Fruit fly (Drosophila melanogaster): Measurements from ENCODE around the gene Mtpalpha.

The Mtpalpha gene

DNA sequence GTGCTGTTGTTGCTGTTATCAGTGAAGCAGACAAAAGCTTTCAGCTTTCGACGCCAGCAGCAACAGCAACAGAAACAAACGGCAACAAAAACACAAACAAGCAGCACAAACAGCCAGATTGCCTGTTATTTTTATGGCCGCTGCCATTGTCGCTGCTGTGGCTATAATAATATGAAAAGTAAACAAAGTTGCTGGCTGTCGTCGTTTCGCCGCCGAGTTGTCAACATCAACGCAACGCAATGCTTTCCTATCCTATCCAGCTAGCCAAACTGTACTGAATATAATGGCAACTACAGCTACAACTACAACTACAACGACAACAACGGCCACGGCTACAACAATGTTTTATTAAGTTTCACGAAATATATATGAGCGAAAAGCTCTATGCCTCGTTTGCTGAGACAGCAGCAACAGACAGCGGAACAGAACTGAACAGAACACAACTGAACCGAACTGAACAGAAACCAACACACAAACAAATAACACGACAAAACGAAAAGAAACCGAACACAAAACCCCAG lies 5.8 kb downstream of the Mtpalpha start:
- TF ChIP-seq Ets98B (GFP tag; IDR thresholded peaks at IDR 0.05) = peak; percentile 29; the same call in 1 of the 2 replicates
- no peak for TF ChIP-seq Pif1B (GFP tag; optimal IDR thresholded peaks at IDR 0.05)
- 0 out of 3 replicates have a peak, but pooled peaks have one; percentile 21 for TF ChIP-seq CG4496 (GFP tag; IDR thresholded peaks at IDR 0.05)
- no peak for TF ChIP-seq CG12605 (GFP tag; IDR thresholded peaks at IDR 0.05)
- peak; percentile 35 for TF ChIP-seq Pif1A (GFP tag; optimal IDR thresholded peaks at IDR 0.05)

DNA sequence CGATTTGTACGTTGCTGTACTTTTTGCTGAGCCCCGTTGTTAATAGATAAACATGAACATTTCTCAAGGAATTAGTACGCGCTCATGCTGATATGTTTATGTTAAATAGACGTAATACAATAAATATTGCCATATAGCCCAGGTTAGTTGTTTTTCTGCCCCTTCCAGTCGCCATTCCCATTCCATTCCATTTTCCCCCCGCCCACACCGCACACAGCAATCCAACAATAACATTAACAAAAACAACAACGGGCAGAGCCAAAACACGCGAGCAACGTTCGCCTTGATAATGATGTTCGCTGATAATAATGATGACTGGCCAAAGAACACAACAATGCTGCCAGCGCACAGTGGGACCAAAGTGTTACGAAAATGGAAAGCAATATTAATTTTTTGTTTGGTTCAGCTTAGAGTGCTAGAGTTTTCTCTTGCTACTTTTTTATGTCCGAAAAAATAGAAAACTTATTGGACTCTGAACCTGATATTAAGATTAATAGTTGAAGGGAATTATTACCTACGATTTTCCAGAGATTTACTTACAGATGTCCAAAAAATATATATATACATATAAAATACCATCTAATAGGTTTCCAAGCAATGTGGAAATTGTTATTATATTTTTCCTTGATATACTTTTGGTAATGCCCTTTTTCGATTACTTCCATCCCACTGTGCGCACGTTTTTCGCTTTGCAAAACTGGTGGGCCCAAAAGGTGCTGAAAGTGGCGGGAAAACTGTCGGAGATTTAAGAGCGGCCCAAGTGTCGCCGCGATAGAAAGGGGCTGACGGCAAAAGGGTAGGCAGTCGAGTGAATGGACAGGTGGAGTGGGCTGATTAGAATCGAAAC lies 6.8 kb downstream of the Mtpalpha start:
- TF ChIP-seq Snoo (tag; optimal IDR thresholded peaks at IDR 0.05) (peak; percentile 97), CG34367 (tag; optimal IDR thresholded peaks at IDR 0.05) (peak; percentile 94), CG8159 (tag; optimal IDR thresholded peaks at IDR 0.05) (peak; percentile 97), EcR (GFP tag; optimal IDR thresholded peaks at IDR 0.05) (peak; percentile 28), CG4496 (GFP tag; IDR thresholded peaks at IDR 0.05) (peak; percentile 88), CG13204 (GFP tag; optimal IDR thresholded peaks at IDR 0.05) (peak; percentile 91), CG32121 (GFP tag; IDR thresholded peaks at IDR 0.05) (peak; percentile 90), CG14655 (GFP tag; optimal IDR thresholded peaks at IDR 0.05) (peak; percentile 99), rn (GFP tag; IDR thresholded peaks at IDR 0.05) (peak; percentile 55), Pif1B (GFP tag; optimal IDR thresholded peaks at IDR 0.05) (peak; percentile 97), fd96Ca (GFP tag; IDR thresholded peaks at IDR 0.05) (peak; percentile 65; the same call in 2 of the 3 replicates), Pif1A (GFP tag; optimal IDR thresholded peaks at IDR 0.05) (peak; percentile 95), CG15710 (tag; optimal IDR thresholded peaks at IDR 0.05) (peak; percentile 95), CG17806 (tag; optimal IDR thresholded peaks at IDR 0.05) (peak; percentile 95), CG8301 (tag; optimal IDR thresholded peaks at IDR 0.05) (peak; percentile 97), CG10348 (GFP tag; IDR thresholded peaks at IDR 0.05) (peak; percentile 64), CG12605 (GFP tag; IDR thresholded peaks at IDR 0.05) (peak; percentile 72), gl (tag; optimal IDR thresholded peaks at IDR 0.05) (peak; percentile 85), D1 (tag; optimal IDR thresholded peaks at IDR 0.05) (peak; percentile 98), Ets98B (GFP tag; IDR thresholded peaks at IDR 0.05) (peak; percentile 85), CG9948 (tag; optimal IDR thresholded peaks at IDR 0.05) (peak; percentile 98)

DNA sequence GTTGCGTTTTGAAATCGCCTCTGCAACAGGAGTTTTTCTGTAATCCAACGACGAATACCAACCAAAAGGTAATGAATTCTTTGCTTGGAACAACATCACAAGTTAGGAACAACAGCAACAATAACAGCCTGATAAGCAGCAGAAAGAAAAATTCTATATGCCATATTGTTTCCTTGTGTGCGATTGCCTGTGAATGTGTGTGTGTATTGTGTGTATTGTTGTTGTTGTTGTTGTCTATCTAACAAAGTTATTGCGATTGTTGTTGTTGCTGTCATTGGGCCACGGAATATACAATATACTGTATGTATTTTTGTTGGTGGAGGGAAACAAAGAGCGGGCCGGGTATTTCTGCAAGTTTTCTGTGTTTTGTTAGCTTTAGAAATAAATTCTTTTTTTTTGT lies 7.4 kb downstream of the Mtpalpha start:
- TF ChIP-seq Ets98B (GFP tag; IDR thresholded peaks at IDR 0.05) = no peak

DNA sequence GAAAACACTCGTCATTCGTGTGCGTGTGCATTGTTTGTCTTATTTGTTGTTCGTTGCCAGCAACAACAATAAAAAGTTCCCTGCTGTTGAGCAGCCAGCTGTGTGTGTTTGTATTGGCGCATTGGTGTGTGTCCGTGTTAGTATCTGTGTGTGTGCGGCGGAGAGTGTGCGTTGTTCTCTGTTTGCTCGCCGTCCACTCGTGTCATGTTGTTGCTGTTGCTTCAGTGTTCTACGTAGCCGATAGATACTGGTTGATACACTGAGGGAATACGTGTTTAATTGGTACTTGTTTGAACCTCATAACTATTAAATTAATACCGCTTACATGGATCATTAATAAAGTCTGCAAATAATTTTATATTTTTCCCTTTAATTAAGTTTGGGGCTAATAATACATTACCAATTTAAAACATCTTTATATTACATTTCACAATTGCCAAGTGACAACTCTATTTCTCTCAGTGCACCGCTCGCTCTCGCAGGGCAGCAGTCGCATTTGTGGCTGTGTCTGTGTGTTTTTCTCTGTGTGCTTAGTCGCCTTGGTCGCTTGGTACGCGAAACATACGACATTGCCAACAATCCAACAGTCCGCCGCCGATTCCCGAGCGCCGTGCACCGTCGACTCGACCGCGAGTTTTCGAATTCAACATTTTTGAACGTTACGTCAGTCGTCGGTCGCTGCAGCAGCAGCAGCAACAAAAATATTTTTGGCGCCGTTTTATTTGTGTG lies 8.0 kb downstream of the Mtpalpha start, which contains the start of gene brwl:
brwl (plus strand) TSS at position 531 of the 729 bp plus-strand sequence.
- TF ChIP-seq gl (tag; optimal IDR thresholded peaks at IDR 0.05) (peak; percentile 94), Pif1B (GFP tag; optimal IDR thresholded peaks at IDR 0.05) (peak; percentile 97), rn (GFP tag; IDR thresholded peaks at IDR 0.05) (peak; percentile 97), CG32121 (GFP tag; IDR thresholded peaks at IDR 0.05) (peak; percentile 99), CG12605 (GFP tag; IDR thresholded peaks at IDR 0.05) (peak; percentile 96), Ets98B (GFP tag; IDR thresholded peaks at IDR 0.05) (peak; percentile 97), CG8301 (tag; optimal IDR thresholded peaks at IDR 0.05) (peak; percentile 99), D1 (tag; optimal IDR thresholded peaks at IDR 0.05) (peak; percentile 98), CG34367 (tag; optimal IDR thresholded peaks at IDR 0.05) (peak; percentile 98), CG14655 (GFP tag; optimal IDR thresholded peaks at IDR 0.05) (peak; percentile 99), CG17806 (tag; optimal IDR thresholded peaks at IDR 0.05) (peak; percentile 99), CG4496 (GFP tag; IDR thresholded peaks at IDR 0.05) (peak; percentile 98), CG10348 (GFP tag; IDR thresholded peaks at IDR 0.05) (peak; percentile 94), CG9948 (tag; optimal IDR thresholded peaks at IDR 0.05) (peak; percentile 99), CG13204 (GFP tag; optimal IDR thresholded peaks at IDR 0.05) (peak; percentile 94), EcR (GFP tag; optimal IDR thresholded peaks at IDR 0.05) (peak; percentile 50), Snoo (tag; optimal IDR thresholded peaks at IDR 0.05) (peak; percentile 98), CG15710 (tag; optimal IDR thresholded peaks at IDR 0.05) (peak; percentile 99), fd96Ca (GFP tag; IDR thresholded peaks at IDR 0.05) (peak; percentile 95), Pif1A (GFP tag; optimal IDR thresholded peaks at IDR 0.05) (peak; percentile 98), CG8159 (tag; optimal IDR thresholded peaks at IDR 0.05) (peak; percentile 99)

DNA sequence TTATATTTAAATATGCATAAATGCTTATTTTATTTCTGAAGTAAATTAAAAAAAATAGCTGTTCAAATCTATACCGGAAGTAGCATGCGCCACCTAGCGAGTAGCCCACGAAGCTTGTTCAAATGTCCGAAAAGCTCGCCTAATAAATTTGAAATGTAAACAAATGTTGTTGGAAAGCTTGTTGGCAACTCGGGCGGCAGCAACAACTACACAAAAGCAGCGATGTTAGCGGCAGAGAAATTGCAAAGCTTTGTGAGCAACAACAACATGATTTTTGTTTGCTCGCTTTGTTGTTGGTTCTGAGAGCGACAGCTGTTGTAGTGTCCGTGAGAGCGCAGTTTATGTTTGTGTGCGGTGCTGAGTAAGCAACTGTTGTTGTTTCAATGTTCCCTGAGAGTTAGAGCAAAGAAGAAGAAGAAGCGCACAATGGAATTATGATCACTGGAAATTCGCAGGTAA lies 9.1 kb downstream of the Mtpalpha start:
- peak; percentile 88 for TF ChIP-seq fd96Ca (GFP tag; IDR thresholded peaks at IDR 0.05)
- TF ChIP-seq CG12605 (GFP tag; IDR thresholded peaks at IDR 0.05) = peak; percentile 88
- TF ChIP-seq CG13204 (GFP tag; optimal IDR thresholded peaks at IDR 0.05) = peak; percentile 57
- TF ChIP-seq CG4496 (GFP tag; IDR thresholded peaks at IDR 0.05) = peak; percentile 97
- peak; percentile 63 for TF ChIP-seq CG34367 (tag; optimal IDR thresholded peaks at IDR 0.05)
- TF ChIP-seq Snoo (tag; optimal IDR thresholded peaks at IDR 0.05) = peak; percentile 90
- peak; percentile 36 for TF ChIP-seq CG8159 (tag; optimal IDR thresholded peaks at IDR 0.05)
- peak; percentile 89 for TF ChIP-seq Pif1A (GFP tag; optimal IDR thresholded peaks at IDR 0.05)
- peak; percentile 92 for TF ChIP-seq Ets98B (GFP tag; IDR thresholded peaks at IDR 0.05)
- TF ChIP-seq Pif1B (GFP tag; optimal IDR thresholded peaks at IDR 0.05) = peak; percentile 82
- TF ChIP-seq CG32121 (GFP tag; IDR thresholded peaks at IDR 0.05) = peak; percentile 82
- no peak; the same call in 1 of the 2 replicates for TF ChIP-seq rn (GFP tag; IDR thresholded peaks at IDR 0.05)
- TF ChIP-seq D1 (tag; optimal IDR thresholded peaks at IDR 0.05) = peak; percentile 36
- TF ChIP-seq CG8301 (tag; optimal IDR thresholded peaks at IDR 0.05) = peak; percentile 57
- peak; percentile 35 for TF ChIP-seq CG15710 (tag; optimal IDR thresholded peaks at IDR 0.05)
- TF ChIP-seq gl (tag; optimal IDR thresholded peaks at IDR 0.05) = peak; percentile 58
- TF ChIP-seq CG14655 (GFP tag; optimal IDR thresholded peaks at IDR 0.05) = peak; percentile 71
- TF ChIP-seq EcR (GFP tag; optimal IDR thresholded peaks at IDR 0.05) = no peak
- peak; percentile 30 for TF ChIP-seq CG17806 (tag; optimal IDR thresholded peaks at IDR 0.05)
- peak; percentile 19 for TF ChIP-seq CG9948 (tag; optimal IDR thresholded peaks at IDR 0.05)
- TF ChIP-seq CG10348 (GFP tag; IDR thresholded peaks at IDR 0.05) = no peak

All from whole organism, pupa.